Worm (Caenorhabditis elegans): Measurements from ENCODE around the gene adss-1.

The adss-1 gene

ce11 chrV:4823683-4824391, 614 bp upstream of the adss-1 start (continued):
- TF ChIP-seq hlh-30 (tag; optimal IDR thresholded peaks at IDR 0.05; ENCODE audit: insufficient read depth) (peak; percentile 34), dmd-9 (GFP tag; IDR thresholded peaks at IDR 0.05) (no peak), snpc-1.2 (GFP tag; IDR thresholded peaks at IDR 0.05) (peak; percentile 20; the same call in 1 of the 2 replicates), hmg-1.1 (GFP tag; IDR thresholded peaks at IDR 0.05) (no peak), F44E2.7 (GFP tag; IDR thresholded peaks at IDR 0.05) (no peak), nhr-28 (tag; optimal IDR thresholded peaks at IDR 0.05) (peak; percentile 4), Y5F2A.4 (GFP tag; optimal IDR thresholded peaks at IDR 0.05) (no peak), pha-4 (GFP tag; IDR thresholded peaks at IDR 0.05) (peak; percentile 51; the same call in 1 of the 2 replicates), pha-4 (tag; optimal IDR thresholded peaks at IDR 0.05) (peak; percentile 8), egl-43 (GFP tag; IDR thresholded peaks at IDR 0.05) (no peak), zfp-2 (tag; optimal IDR thresholded peaks at IDR 0.05) (no peak), arid-1 (GFP tag; conservative IDR thresholded peaks at IDR 0.05) (peak; percentile 40; the same call in 1 of the 2 replicates), nhr-111 (GFP tag; optimal IDR thresholded peaks at IDR 0.05) (peak; percentile 36), lin-38 (GFP tag; IDR thresholded peaks at IDR 0.05) (peak; percentile 55), zip-11 (GFP tag; IDR thresholded peaks at IDR 0.05) (0 out of 2 replicates have a peak, but pooled peaks have one; percentile 6), ZK337.2 (GFP tag; IDR thresholded peaks at IDR 0.05) (0 out of 2 replicates have a peak, but pooled peaks have one; percentile 58), ama-1 (optimal IDR thresholded peaks at IDR 0.05) (peak; percentile 54), mes-2 (tag; optimal IDR thresholded peaks at IDR 0.05; ENCODE audit: poor library complexity, severe bottlenecking) (peak; percentile 9), egl-27 (tag; optimal IDR thresholded peaks at IDR 0.05) (no peak), gei-8 (GFP tag; optimal IDR thresholded peaks at IDR 0.05) (peak; percentile 54), ceh-82 (tag; optimal IDR thresholded peaks at IDR 0.05) (no peak), pqm-1 (tag; optimal IDR thresholded peaks at IDR 0.05) (no peak), hlh-11 (tag; optimal IDR thresholded peaks at IDR 0.05) (peak; percentile 15), madf-5 (GFP tag; IDR thresholded peaks at IDR 0.05) (peak in 1 of 2 experiments; percentile 17; a peak in 1 of 4 replicates), dve-1 (tag; optimal IDR thresholded peaks at IDR 0.05; ENCODE audit: insufficient read depth) (peak; percentile 60), attf-4 (tag; optimal IDR thresholded peaks at IDR 0.05) (no peak), skn-1 (tag; optimal IDR thresholded peaks at IDR 0.05) (no peak), madf-9 (GFP tag; conservative IDR thresholded peaks at IDR 0.05) (no peak), ctbp-1 (GFP tag; IDR thresholded peaks at IDR 0.05) (peak; percentile 47), spr-3 (GFP tag; optimal IDR thresholded peaks at IDR 0.05) (peak; percentile 24), nhr-237 (tag; optimal IDR thresholded peaks at IDR 0.05) (no peak), lin-13 (GFP tag; optimal IDR thresholded peaks at IDR 0.05) (peak; percentile 34), ceh-28 (tag; optimal IDR thresholded peaks at IDR 0.05) (no peak), ztf-7 (tag; optimal IDR thresholded peaks at IDR 0.05) (no peak), tra-1 (GFP tag; IDR thresholded peaks at IDR 0.05) (no peak; the same call in 1 of the 2 replicates), unc-130 (GFP tag; optimal IDR thresholded peaks at IDR 0.05) (no peak), lsy-2 (tag; optimal IDR thresholded peaks at IDR 0.05) (peak in 1 of 2 experiments; percentile 45), Y75B8A.6 (GFP tag; IDR thresholded peaks at IDR 0.05) (0 out of 2 replicates have a peak, but pooled peaks have one; percentile 50), fos-1 (tag; optimal IDR thresholded peaks at IDR 0.05) (no peak), R02D3.7 (tag; optimal IDR thresholded peaks at IDR 0.05) (no peak), saeg-2 (GFP tag; IDR thresholded peaks at IDR 0.05) (0 out of 2 replicates have a peak, but pooled peaks have one; percentile 27), D1046.2 (GFP tag; IDR thresholded peaks at IDR 0.05) (no peak), T26A8.4 (GFP tag; IDR thresholded peaks at IDR 0.05) (peak; percentile 60; the same call in 1 of the 2 replicates), unc-62 (GFP tag; optimal IDR thresholded peaks at IDR 0.05 in 1 of 2) (no peak), unc-62 (tag; optimal IDR thresholded peaks at IDR 0.05) (no peak), mdl-1 (tag; optimal IDR thresholded peaks at IDR 0.05) (no peak), Y48G9A.11 (GFP tag; IDR thresholded peaks at IDR 0.05) (0 out of 2 replicates have a peak, but pooled peaks have one; percentile 24), snpc-4 (tag; optimal IDR thresholded peaks at IDR 0.05) (no peak), mxl-2 (GFP tag; conservative IDR thresholded peaks at IDR 0.05) (no peak), ceh-20 (GFP tag; IDR thresholded peaks at IDR 0.05) (no peak)
